Fruit fly (Drosophila melanogaster): Measurements from ENCODE around the gene CG13931.

DNA sequence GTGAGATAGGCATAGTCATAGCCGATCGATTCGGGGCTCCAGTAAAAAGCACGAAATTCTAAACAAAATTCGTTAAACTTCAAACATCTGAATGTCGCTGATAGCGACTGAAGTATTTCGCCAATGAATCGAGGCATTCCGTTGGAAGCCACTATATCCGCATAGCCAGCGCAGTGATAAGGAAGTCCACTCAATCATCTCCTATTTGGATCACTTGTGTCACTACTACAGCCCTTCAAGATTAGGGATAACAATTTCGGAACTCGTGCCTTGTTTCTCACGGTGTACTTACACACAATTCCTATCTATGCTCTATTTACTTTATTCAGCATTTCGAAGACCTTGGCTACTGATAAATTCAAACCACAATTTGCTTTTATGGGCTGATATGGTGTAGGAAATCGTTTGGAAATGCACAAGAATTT, 35.7 kb upstream of the CG13931 start, which contains the start of gene PIG-Wb:
- TF ChIP-seq CG7045 (GFP tag; optimal IDR thresholded peaks at IDR 0.05): no peak
- no peak for TF ChIP-seq ovo (GFP tag; optimal IDR thresholded peaks at IDR 0.05)
- no peak for TF ChIP-seq Clk (GFP tag; optimal IDR thresholded peaks at IDR 0.05)
- peak; percentile 41 for TF ChIP-seq cic (GFP tag; optimal IDR thresholded peaks at IDR 0.05)

Measured in whole organism, adult.